Fruit fly (Drosophila melanogaster): ENCODE measurements around the gene ras.

The ras gene

dm6 chrX:10744315-10744767 lies at the start of gene ras (continued):
- TF ChIP-seq dati (GFP tag; IDR thresholded peaks at IDR 0.05), result no peak
- no peak for TF ChIP-seq Rx (GFP tag; IDR thresholded peaks at IDR 0.05)
- TF ChIP-seq CG17186 (GFP tag; optimal IDR thresholded peaks at IDR 0.05), result no peak
- peak in 1 of 2 experiments; percentile 95 for TF ChIP-seq Pdp1 (GFP tag; optimal IDR thresholded peaks at IDR 0.05)
- no peak for TF ChIP-seq her (GFP tag; optimal IDR thresholded peaks at IDR 0.05)
- TF ChIP-seq yki (optimal IDR thresholded peaks at IDR 0.05), result no peak
- TF ChIP-seq toy (GFP tag; IDR thresholded peaks at IDR 0.05), result no peak
- TF ChIP-seq Tbp (GFP tag; optimal IDR thresholded peaks at IDR 0.05), result no peak
- TF ChIP-seq CG9437 (GFP tag; optimal IDR thresholded peaks at IDR 0.05), result peak; percentile 99
- TF ChIP-seq dmrt11E (tag; optimal IDR thresholded peaks at IDR 0.05), result no peak
- TF ChIP-seq amos (GFP tag; IDR thresholded peaks at IDR 0.05; ENCODE audit: partially characterized antibody), result no peak
- TF ChIP-seq chinmo (GFP tag; IDR thresholded peaks at IDR 0.05; ENCODE audit: partially characterized antibody), result no peak
- no peak for TF ChIP-seq Abd-B (GFP tag; optimal IDR thresholded peaks at IDR 0.05)
- TF ChIP-seq CG4820 (GFP tag; optimal IDR thresholded peaks at IDR 0.05), result no peak
- no peak for TF ChIP-seq zf30C (GFP tag; optimal IDR thresholded peaks at IDR 0.05)
- TF ChIP-seq pzg (GFP tag; optimal IDR thresholded peaks at IDR 0.05), result no peak
- TF ChIP-seq ttk (GFP tag; IDR thresholded peaks at IDR 0.05), result no peak
- no peak for TF ChIP-seq Dbx (GFP tag; IDR thresholded peaks at IDR 0.05)
- no peak for TF ChIP-seq lov (optimal IDR thresholded peaks at IDR 0.05)
- TF ChIP-seq lov (GFP tag; IDR thresholded peaks at IDR 0.05), result peak; percentile 58; the same call in 2 of the 3 replicates
- no peak for TF ChIP-seq hkb (optimal IDR thresholded peaks at IDR 0.05)
- TF ChIP-seq hkb (GFP tag; IDR thresholded peaks at IDR 0.05), result no peak
- TF ChIP-seq CG2889 (GFP tag; IDR thresholded peaks at IDR 0.05), result no peak
- no peak for TF ChIP-seq CG1647 (GFP tag; optimal IDR thresholded peaks at IDR 0.05)
- peak; percentile 25; the same call in 1 of the 3 replicates for TF ChIP-seq zen2 (GFP tag; IDR thresholded peaks at IDR 0.05; ENCODE audit: partially characterized antibody)
- TF ChIP-seq onecut (GFP tag; IDR thresholded peaks at IDR 0.05), result peak; percentile 96
- TF ChIP-seq Nf-YC (tag; optimal IDR thresholded peaks at IDR 0.05), result no peak
- TF ChIP-seq CG30020 (tag; optimal IDR thresholded peaks at IDR 0.05), result no peak
- TF ChIP-seq shn (GFP tag; optimal IDR thresholded peaks at IDR 0.05), result no peak
- TF ChIP-seq wor (GFP tag; IDR thresholded peaks at IDR 0.05), result no peak
- no peak for TF ChIP-seq CG11247 (GFP tag; IDR thresholded peaks at IDR 0.05)
- no peak for TF ChIP-seq phol (tag; optimal IDR thresholded peaks at IDR 0.05)
- TF ChIP-seq CG16863 (GFP tag; optimal IDR thresholded peaks at IDR 0.05), result no peak
- no peak for TF ChIP-seq Camta (GFP tag; optimal IDR thresholded peaks at IDR 0.05)
- no peak for TF ChIP-seq CG10959 (GFP tag; IDR thresholded peaks at IDR 0.05)
- no peak for TF ChIP-seq CG18262 (tag; optimal IDR thresholded peaks at IDR 0.05)
- TF ChIP-seq vvl (GFP tag; IDR thresholded peaks at IDR 0.05), result no peak
- no peak for TF ChIP-seq CG6689 (GFP tag; IDR thresholded peaks at IDR 0.05)
- TF ChIP-seq NfI (GFP tag; optimal IDR thresholded peaks at IDR 0.05), result no peak
- TF ChIP-seq lmd (GFP tag; IDR thresholded peaks at IDR 0.05), result no peak
- TF ChIP-seq bbx (GFP tag; IDR thresholded peaks at IDR 0.05; ENCODE audit: partially characterized antibody), result no peak
- TF ChIP-seq nmo (GFP tag; optimal IDR thresholded peaks at IDR 0.05), result no peak
- no peak for TF ChIP-seq gfzf (GFP tag; optimal IDR thresholded peaks at IDR 0.05)
- no peak for TF ChIP-seq CG12071 (GFP tag; optimal IDR thresholded peaks at IDR 0.05)
- TF ChIP-seq sob (GFP tag; IDR thresholded peaks at IDR 0.05), result no peak
- TF ChIP-seq tap (tag; optimal IDR thresholded peaks at IDR 0.05), result no peak
- no peak for TF ChIP-seq Usf (GFP tag; optimal IDR thresholded peaks at IDR 0.05)
- no peak for TF ChIP-seq CG18764 (GFP tag; optimal IDR thresholded peaks at IDR 0.05)
- TF ChIP-seq Rfx (GFP tag; IDR thresholded peaks at IDR 0.05), result no peak
- TF ChIP-seq CG2712 (tag; optimal IDR thresholded peaks at IDR 0.05), result no peak
- no peak for TF ChIP-seq Ets97D (GFP tag; optimal IDR thresholded peaks at IDR 0.05)
- TF ChIP-seq CG17612 (GFP tag; IDR thresholded peaks at IDR 0.05), result no peak
- TF ChIP-seq ftz-f1 (GFP tag; optimal IDR thresholded peaks at IDR 0.05), result no peak

Data from whole organism, embryonic.